Fruit fly (Drosophila melanogaster) whole organism, embryonic: ENCODE results near the gene Ubc6.
A peak's percentile ranks its signal among the peaks of the same experiment; 100 is the strongest.

Source experiments
- Antp ChIP-seq: fragments of 200-800 bp; sonication (Bioruptor generic); optimal IDR thresholded peaks from 3 replicates; lab custom pipeline; 2016; ENCODE audit warnings: missing biosample characterization, missing genetic modification characterization
- Awh ChIP-seq: fragments of 200-800 bp; sonication (Bioruptor generic); IDR thresholded peaks from 2 replicates; pipeline ENCODE4, ENCODE4 v1.3.6; 2022; ENCODE audit warnings: missing biosample characterization, missing genetic modification characterization
- Bteb2 ChIP-seq: fragments of 200-800 bp; sonication (Bioruptor generic); optimal IDR thresholded peaks from 2 replicates; lab custom pipeline; 2016; ENCODE audit warnings: missing biosample characterization, missing genetic modification characterization
- CG10267 ChIP-seq: fragments of 200-800 bp; sonication (Bioruptor generic); optimal IDR thresholded peaks from 2 replicates; lab custom pipeline; 2018; ENCODE audit warnings: missing biosample characterization, mild to moderate bottlenecking, missing genetic modification characterization, moderate library complexity
- CG11560 ChIP-seq: fragments of 200-800 bp; sonication (Bioruptor generic); IDR thresholded peaks from 3 replicates; pipeline ENCODE4 v1.3.6; 2022; ENCODE audit warnings: missing biosample characterization, missing genetic modification characterization
- CG14860 ChIP-seq: fragments of 200-800 bp; sonication (Bioruptor generic); IDR thresholded peaks from 3 replicates; pipeline ENCODE4 v1.3.6; 2022; ENCODE audit warnings: missing biosample characterization, missing genetic modification characterization; ENCODE audit not compliant: partially characterized antibody
- CG16779 ChIP-seq: fragments of 200-800 bp; sonication (Bioruptor generic); IDR thresholded peaks from 2 replicates; pipeline ENCODE4 v1.3.6; 2022; ENCODE audit warnings: missing biosample characterization, missing genetic modification characterization
- CG2199 ChIP-seq: fragments of 200-800 bp; sonication (Bioruptor generic); IDR thresholded peaks from 3 replicates; pipeline ENCODE4 v1.3.6; 2022; ENCODE audit warnings: missing biosample characterization, missing genetic modification characterization
- CG2202 ChIP-seq: fragments of 200-800 bp; sonication (Bioruptor generic); optimal IDR thresholded peaks from 2 replicates; lab custom pipeline; 2018; ENCODE audit warnings: missing biosample characterization, mild to moderate bottlenecking, missing genetic modification characterization
- CG30431 ChIP-seq: fragments of 200-800 bp; sonication (Bioruptor generic); optimal IDR thresholded peaks from 2 replicates; lab custom pipeline; 2017; ENCODE audit warnings: missing biosample characterization, missing genetic modification characterization
- CG33557 ChIP-seq: fragments of 200-800 bp; sonication (Bioruptor generic); optimal IDR thresholded peaks from 2 replicates; lab custom pipeline; 2019; ENCODE audit warnings: missing biosample characterization, mild to moderate bottlenecking, missing genetic modification characterization, moderate library complexity
- CG3726 ChIP-seq: fragments of 200-800 bp; sonication (Bioruptor generic); IDR thresholded peaks from 3 replicates; pipeline ENCODE4, ENCODE4 v1.3.6; 2022; ENCODE audit warnings: missing biosample characterization, missing genetic modification characterization
- CG3838 ChIP-seq: fragments of 200-800 bp; sonication (Bioruptor generic); optimal IDR thresholded peaks from 3 replicates; lab custom pipeline; 2016; ENCODE audit warnings: missing biosample characterization, missing genetic modification characterization
- CG4854 ChIP-seq: fragments of 200-800 bp; sonication (Bioruptor generic); optimal IDR thresholded peaks from 2 replicates; lab custom pipeline; 2016; ENCODE audit warnings: missing biosample characterization, missing genetic modification characterization, inconsistent platforms
- CG8281 ChIP-seq: fragments of 200-800 bp; sonication (Bioruptor generic); optimal IDR thresholded peaks from 2 replicates; lab custom pipeline; 2018; ENCODE audit warnings: missing biosample characterization, mild to moderate bottlenecking, missing genetic modification characterization, moderate library complexity
- CG8924 ChIP-seq: fragments of 200-800 bp; optimal IDR thresholded peaks from 3 replicates; lab custom pipeline; 2019; ENCODE audit warnings: missing biosample characterization, mild to moderate bottlenecking, missing genetic modification characterization, moderate library complexity
- CG9215 ChIP-seq: fragments of 200-800 bp; sonication (Bioruptor generic); IDR thresholded peaks from 2 replicates; pipeline ENCODE4 v1.3.6; 2022; ENCODE audit warnings: missing biosample characterization, missing genetic modification characterization
- Chrac-16 ChIP-seq: fragments of 200-800 bp; sonication (Bioruptor generic); optimal IDR thresholded peaks from 3 replicates; lab custom pipeline; 2016; ENCODE audit warnings: missing biosample characterization, missing genetic modification characterization
- Elba2 ChIP-seq: fragments of 200-800 bp; sonication (Bioruptor generic); optimal IDR thresholded peaks from 3 replicates; lab custom pipeline; 2016; ENCODE audit warnings: missing biosample characterization, missing genetic modification characterization
- Ets65A ChIP-seq: fragments of 200-800 bp; sonication (Bioruptor generic); peaks from one replicate; lab custom pipeline; 2016; ENCODE audit warnings: missing biosample characterization, missing genetic modification characterization
- Gsc ChIP-seq: fragments of 200-800 bp; sonication (Bioruptor generic); IDR thresholded peaks from 2 replicates; pipeline ENCODE4 v1.3.6; 2022; ENCODE audit warnings: missing biosample characterization, missing genetic modification characterization
- NC2β ChIP-seq: fragments of 200-800 bp; sonication (Bioruptor generic); optimal IDR thresholded peaks from 2 replicates; lab custom pipeline; 2016; ENCODE audit warnings: missing biosample characterization, missing genetic modification characterization
- Nf-YB ChIP-seq: fragments of 200-800 bp; sonication (Bioruptor generic); optimal IDR thresholded peaks from 3 replicates; lab custom pipeline; 2019; ENCODE audit warnings: missing biosample characterization, mild to moderate bottlenecking, missing genetic modification characterization, moderate library complexity
- Nf-YC ChIP-seq: fragments of 200-800 bp; optimal IDR thresholded peaks from 3 replicates; lab custom pipeline; 2019; ENCODE audit warnings: missing biosample characterization, mild to moderate bottlenecking, missing genetic modification characterization, moderate library complexity
- Oli ChIP-seq: fragments of 200-800 bp; sonication (Bioruptor generic); optimal IDR thresholded peaks from 2 replicates; lab custom pipeline; 2018; ENCODE audit warnings: missing biosample characterization, mild to moderate bottlenecking, missing genetic modification characterization, moderate library complexity
- Scr ChIP-seq: fragments of 200-800 bp; sonication (Bioruptor generic); IDR thresholded peaks from 2 replicates; pipeline ENCODE4 v1.3.6; 2022; ENCODE audit warnings: missing biosample characterization, missing genetic modification characterization; ENCODE audit not compliant: partially characterized antibody
- Spps ChIP-seq: fragments of 200-800 bp; sonication (Bioruptor generic); optimal IDR thresholded peaks from 2 replicates; lab custom pipeline; 2018; ENCODE audit warnings: missing biosample characterization, mild to moderate bottlenecking, missing genetic modification characterization
- Usf ChIP-seq: fragments of 200-800 bp; sonication (Bioruptor generic); optimal IDR thresholded peaks from 2 replicates; lab custom pipeline; 2017; ENCODE audit warnings: missing genotype, missing biosample characterization, missing genetic modification characterization
- Vsx1 ChIP-seq: fragments of 200-800 bp; sonication (Bioruptor generic); optimal IDR thresholded peaks from 2 replicates; lab custom pipeline; 2017; ENCODE audit warnings: missing biosample characterization, mild to moderate bottlenecking, missing genetic modification characterization, missing genetic modification reagents
- al ChIP-seq: fragments of 200-800 bp; sonication (Bioruptor generic); IDR thresholded peaks from 2 replicates; pipeline ENCODE4 v1.3.6; 2022; ENCODE audit warnings: missing biosample characterization, missing genetic modification characterization
- amos ChIP-seq: fragments of 200-800 bp; sonication (Bioruptor generic); IDR thresholded peaks from 2 replicates; pipeline ENCODE4 v1.3.6; 2022; ENCODE audit warnings: missing biosample characterization, missing genetic modification characterization; ENCODE audit not compliant: partially characterized antibody
- aop ChIP-seq: fragments of 200-800 bp; sonication (Bioruptor generic); IDR thresholded peaks from 2 replicates; pipeline ENCODE4 v1.3.6; 2022; ENCODE audit warnings: missing biosample characterization, missing genetic modification characterization
- ash1 ChIP-seq: fragments of 200-800 bp; sonication (Bioruptor generic); optimal IDR thresholded peaks from 2 replicates; lab custom pipeline; 2018; ENCODE audit warnings: missing biosample characterization, mild to moderate bottlenecking, missing genetic modification characterization
- chm ChIP-seq: fragments of 200-800 bp; sonication (Bioruptor generic); IDR thresholded peaks from 2 replicates; pipeline ENCODE4 v1.3.6; 2022; ENCODE audit warnings: missing biosample characterization, missing genetic modification characterization
- crc ChIP-seq: fragments of 200-800 bp; sonication (Bioruptor generic); optimal IDR thresholded peaks from 2 replicates; lab custom pipeline; 2016; ENCODE audit warnings: missing biosample characterization, missing genetic modification characterization
- dysf ChIP-seq: fragments of 200-800 bp; sonication (Bioruptor generic); IDR thresholded peaks from 3 replicates; pipeline ENCODE4 v1.3.6; 2022; ENCODE audit warnings: missing biosample characterization, missing genetic modification characterization
- exex ChIP-seq: fragments of 200-800 bp; sonication (Bioruptor generic); optimal IDR thresholded peaks from 4 replicates; lab custom pipeline; 2018; ENCODE audit warnings: missing biosample characterization, mild to moderate bottlenecking, missing genetic modification characterization, moderate library complexity
- grn ChIP-seq: fragments of 200-800 bp; sonication (Bioruptor generic); optimal IDR thresholded peaks from 3 replicates; lab custom pipeline; 2017; ENCODE audit warnings: missing biosample characterization, missing genetic modification characterization
- hbn ChIP-seq: fragments of 200-800 bp; sonication (Bioruptor generic); IDR thresholded peaks from 2 replicates; pipeline ENCODE4 v1.3.6; 2022; ENCODE audit warnings: missing biosample characterization, missing genetic modification characterization; ENCODE audit not compliant: partially characterized antibody
- hkb ChIP-seq, 2 experiments: fragments of 200-800 bp in 1 of 2; fragments of >200 bp in 1 of 2; sonication (Bioruptor generic) in 1 of 2; IDR thresholded peaks in 1 of 2; optimal IDR thresholded peaks in 1 of 2; 2 replicates each; pipeline versions ENCODE4 v1.3.6 to Lab custom; 2017 to 2022; ENCODE audit warnings: missing biosample characterization in 1 of 2, missing genetic modification characterization in 1 of 2
- jigr1 ChIP-seq: fragments of 200-800 bp; sonication (Bioruptor generic); IDR thresholded peaks from 3 replicates; pipeline ENCODE4 v1.3.6; 2022; ENCODE audit warnings: missing biosample characterization, missing genetic modification characterization
- lab ChIP-seq: fragments of 200-800 bp; sonication (Bioruptor generic); optimal IDR thresholded peaks from 3 replicates; lab custom pipeline; 2017; ENCODE audit warnings: missing biosample characterization, missing genetic modification characterization, mild to moderate bottlenecking, moderate library complexity, missing genetic modification reagents
- mld ChIP-seq: fragments of 200-800 bp; sonication (Bioruptor generic); IDR thresholded peaks from 3 replicates; pipeline ENCODE4 v1.3.6; 2022; ENCODE audit warnings: missing biosample characterization, missing genetic modification characterization; ENCODE audit not compliant: partially characterized antibody
- pros ChIP-seq: fragments of 200-800 bp; sonication (Bioruptor generic); optimal IDR thresholded peaks from 3 replicates; lab custom pipeline; 2019; ENCODE audit warnings: missing biosample characterization, mild to moderate bottlenecking, missing genetic modification characterization, moderate library complexity
- pum ChIP-seq: fragments of 200-800 bp; sonication (Bioruptor generic); optimal IDR thresholded peaks from 2 replicates; lab custom pipeline; 2016; ENCODE audit warnings: missing biosample characterization, missing genetic modification characterization
- ranshi ChIP-seq: fragments of 200-800 bp; sonication (Bioruptor generic); IDR thresholded peaks from 2 replicates; pipeline ENCODE4 v1.3.6; 2022; ENCODE audit warnings: missing biosample characterization, missing genetic modification characterization
- sens-2 ChIP-seq: fragments of 200-800 bp; sonication (Bioruptor generic); IDR thresholded peaks from 2 replicates; pipeline ENCODE4 v1.3.6; 2022; ENCODE audit warnings: missing biosample characterization, missing genetic modification characterization
- sim ChIP-seq: fragments of 200-800 bp; sonication (Bioruptor generic); IDR thresholded peaks from 2 replicates; pipeline ENCODE4 v1.3.6; 2022; ENCODE audit warnings: missing biosample characterization, missing genetic modification characterization
- sima ChIP-seq: fragments of 200-800 bp; sonication (Bioruptor generic); optimal IDR thresholded peaks from 2 replicates; lab custom pipeline; 2016; ENCODE audit warnings: missing biosample characterization, missing genetic modification characterization
- ssp ChIP-seq: fragments of 200-800 bp; sonication (Bioruptor generic); IDR thresholded peaks from 2 replicates; pipeline ENCODE4 v1.3.6; 2022; ENCODE audit warnings: missing biosample characterization, missing genetic modification characterization

The Ubc6 gene

DNA sequence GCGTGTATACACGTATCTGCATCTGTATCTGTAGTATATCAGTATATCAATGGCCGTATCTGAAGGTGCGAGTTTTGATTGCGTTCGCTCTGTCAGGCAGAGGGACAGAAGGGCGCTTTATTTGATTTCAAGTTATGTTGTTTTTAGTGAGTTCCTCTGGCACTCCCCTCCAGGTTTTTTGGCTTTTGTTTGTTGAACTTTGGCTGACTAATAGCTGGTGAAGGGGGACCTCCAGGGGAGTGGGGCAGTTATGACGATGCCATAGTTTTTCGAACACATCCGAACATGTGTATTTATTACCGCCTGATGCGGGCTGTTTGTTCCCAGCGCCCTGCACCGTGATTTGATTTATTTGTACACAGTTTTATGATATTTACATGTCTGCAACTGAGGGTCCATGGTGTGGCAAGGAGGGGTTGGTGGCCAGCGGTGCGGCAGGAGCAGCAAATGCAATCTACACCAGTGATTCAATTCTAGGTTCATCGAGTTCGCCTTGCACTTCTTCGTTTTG lies 39.8 kb upstream of the Ubc6 start (continued):
- TF ChIP-seq Ets65A (GFP tag; lab: Kevin White, UChicago) (no peak), lab (GFP tag; lab: Kevin White, UChicago) (peak; percentile 44), CG3838 (peak; percentile 16), hkb (optimal IDR thresholded peaks at IDR 0.05; lab: Kevin White, UChicago) (no peak), hkb (GFP tag; IDR thresholded peaks at IDR 0.05; lab: Robert Waterston, UW) (0 out of 2 replicates have a peak, but pooled peaks have one; percentile 16), sens-2 (GFP tag; lab: Robert Waterston, UW) (peak; percentile 82), Nf-YB (GFP tag; lab: Kevin White, UChicago) (peak; percentile 37), CG2199 (GFP tag; lab: Robert Waterston, UW) (peak; percentile 95; the same call in 2 of the 3 replicates), CG8924 (peak; percentile 45), jigr1 (GFP tag; lab: Robert Waterston, UW) (no peak), Vsx1 (GFP tag; lab: Kevin White, UChicago) (peak; percentile 90), CG14860 (GFP tag; lab: Robert Waterston, UW) (no peak), Spps (tag; lab: Kevin White, UChicago) (peak; percentile 19), CG9215 (GFP tag; lab: Robert Waterston, UW) (no peak), crc (GFP tag; lab: Kevin White, UChicago) (no peak), CG2202 (tag; lab: Kevin White, UChicago) (peak; percentile 70), CG10267 (tag; lab: Kevin White, UChicago) (peak; percentile 27), aop (GFP tag; lab: Robert Waterston, UW) (peak; percentile 25; the same call in 1 of the 2 replicates), Usf (no peak), amos (GFP tag; lab: Robert Waterston, UW) (no peak), Awh (peak; percentile 81), Gsc (GFP tag; lab: Robert Waterston, UW) (no peak), ranshi (GFP tag; lab: Robert Waterston, UW) (peak; percentile 13; the same call in 1 of the 2 replicates), sima (GFP tag; lab: Kevin White, UChicago) (no peak), CG16779 (no peak), NC2β (GFP tag; lab: Kevin White, UChicago) (peak; percentile 15), ash1 (GFP tag; lab: Kevin White, UChicago) (peak; percentile 41), mld (GFP tag; lab: Robert Waterston, UW) (no peak), pum (GFP tag; lab: Kevin White, UChicago) (no peak), Antp (no peak), exex (tag; lab: Kevin White, UChicago) (peak; percentile 16), dysf (GFP tag; lab: Robert Waterston, UW) (peak; percentile 40; the same call in 1 of the 3 replicates), CG8281 (tag; lab: Kevin White, UChicago) (peak; percentile 55), ssp (GFP tag; lab: Robert Waterston, UW) (no peak), Elba2 (GFP tag; lab: Kevin White, UChicago) (no peak), Bteb2 (GFP tag; lab: Kevin White, UChicago) (no peak), Chrac-16 (no peak), CG30431 (GFP tag; lab: Kevin White, UChicago) (peak; percentile 45), sim (GFP tag; lab: Robert Waterston, UW) (0 out of 2 replicates have a peak, but pooled peaks have one; percentile 33), grn (GFP tag; lab: Kevin White, UChicago) (peak; percentile 100), hbn (GFP tag; lab: Robert Waterston, UW) (no peak), CG3726 (GFP tag; lab: Robert Waterston, UW) (no peak), CG33557 (peak; percentile 81), CG4854 (GFP tag; lab: Kevin White, UChicago) (no peak), Nf-YC (peak; percentile 5), Scr (no peak), al (no peak), pros (GFP tag; lab: Kevin White, UChicago) (peak; percentile 70), Oli (tag; lab: Kevin White, UChicago) (no peak), CG11560 (tag; lab: Robert Waterston, UW) (no peak), chm (GFP tag; lab: Robert Waterston, UW) (no peak; the same call in 1 of the 2 replicates)
